Worm (Caenorhabditis elegans) whole organism, midembryonic: ENCODE measurements around the gene Y43F8B.24.

ENCODE experiments used
- T22C8.4 ChIP-seq: fragments of 200-800 bp; sonication (Bioruptor generic); IDR thresholded peaks from 2 replicates; pipeline ENCODE4 v1.3.6; 2022; ENCODE audit warnings: missing genetic modification characterization, missing compliant biosample characterization
- cog-1 ChIP-seq: sonication (generic microtip); optimal IDR thresholded peaks from 2 replicates; lab custom pipeline; 2016; ENCODE audit warnings: missing genetic modification characterization, missing compliant biosample characterization
- flt-1 ChIP-seq: fragments of 200-800 bp; sonication (Bioruptor generic); IDR thresholded peaks from 2 replicates; pipeline ENCODE4 v1.3.6; 2022; ENCODE audit warnings: missing genetic modification characterization, missing compliant biosample characterization
- klf-2 ChIP-seq: fragments of 200-800 bp; sonication (Bioruptor generic); conservative IDR thresholded peaks from 2 replicates; pipeline ENCODE4 v1.3.6; 2022; ENCODE audit warnings: missing genetic modification reagents, missing genetic modification characterization, missing compliant biosample characterization
- med-1 ChIP-seq: sonication (generic microtip); optimal IDR thresholded peaks from 2 replicates; lab custom pipeline; 2017; ENCODE audit warnings: missing genetic modification characterization, mild to moderate bottlenecking, missing compliant biosample characterization, antibody characterized with exemption, missing genetic modification reagents; ENCODE audit not compliant: insufficient read depth
- ref-1 ChIP-seq: fragments of 200-800 bp; sonication (Bioruptor generic); conservative IDR thresholded peaks from 2 replicates; pipeline ENCODE4 v1.3.6; 2022; ENCODE audit warnings: missing genetic modification reagents, missing genetic modification characterization, missing compliant biosample characterization
- tab-1 ChIP-seq: fragments of 200-800 bp; sonication (Bioruptor generic); IDR thresholded peaks from 2 replicates; pipeline ENCODE4 v1.3.6; 2022; ENCODE audit warnings: missing genetic modification characterization, missing compliant biosample characterization
- ztf-23 ChIP-seq: fragments of 200-800 bp; sonication (Bioruptor generic); IDR thresholded peaks from 2 replicates; pipeline ENCODE4 v1.3.6; 2022; ENCODE audit warnings: missing genetic modification reagents, missing genetic modification characterization, missing compliant biosample characterization

ce11 chrV:19502579-19503151 lies 45.4 kb downstream of the Y43F8B.24 start, which contains the start of gene Y43F8B.3:
- TF ChIP-seq tab-1 = no peak
- no peak for TF ChIP-seq ztf-23
- TF ChIP-seq klf-2 = no peak
- no peak for TF ChIP-seq flt-1 (GFP tag; lab: Robert Waterston, UW)
- TF ChIP-seq cog-1 (tag; lab: Kevin White, UChicago) = no peak
- no peak for TF ChIP-seq med-1
- TF ChIP-seq T22C8.4 (GFP tag; lab: Robert Waterston, UW) = no peak
- TF ChIP-seq ref-1 = no peak
